Fruit fly (Drosophila melanogaster) whole organism, pupa: Measurements from ENCODE around the gene CG9356.

ENCODE experiments used
- CG10348 ChIP-seq: fragments of 200-800 bp; sonication (Bioruptor generic); IDR thresholded peaks from 2 replicates; pipeline ENCODE4 v1.3.6; 2022; ENCODE audit warnings: missing biosample characterization, missing genetic modification characterization
- CG12605 ChIP-seq: fragments of 200-800 bp; sonication (Bioruptor generic); IDR thresholded peaks from 2 replicates; pipeline ENCODE4 v1.3.6; 2022; ENCODE audit warnings: missing biosample characterization, missing genetic modification characterization
- CG14655 ChIP-seq: fragments of 200-800 bp; sonication (Bioruptor generic); optimal IDR thresholded peaks from 3 replicates; lab custom pipeline; 2017; ENCODE audit warnings: mild to moderate bottlenecking, missing biosample characterization, missing genetic modification reagents, missing genetic modification characterization
- CG15710 ChIP-seq: fragments of 200-800 bp; sonication (Bioruptor generic); optimal IDR thresholded peaks from 2 replicates; lab custom pipeline; 2018; ENCODE audit warnings: missing biosample characterization, mild to moderate bottlenecking, missing genetic modification characterization, moderate library complexity
- CG17806 ChIP-seq: fragments of 200-800 bp; sonication (Bioruptor generic); optimal IDR thresholded peaks from 2 replicates; lab custom pipeline; 2018; ENCODE audit warnings: missing biosample characterization, mild to moderate bottlenecking, missing genetic modification characterization, moderate library complexity
- CG32121 ChIP-seq: fragments of 200-800 bp; sonication (Bioruptor generic); IDR thresholded peaks from 2 replicates; pipeline ENCODE4 v1.3.6; 2022; ENCODE audit warnings: missing biosample characterization, missing genetic modification characterization
- CG34367 ChIP-seq: fragments of 200-800 bp; sonication (Bioruptor generic); optimal IDR thresholded peaks from 2 replicates; lab custom pipeline; 2018; ENCODE audit warnings: missing biosample characterization, mild to moderate bottlenecking, missing genetic modification characterization
- CG4496 ChIP-seq: fragments of 200-800 bp; sonication (Bioruptor generic); IDR thresholded peaks from 3 replicates; pipeline ENCODE4 v1.3.6; 2022; ENCODE audit warnings: missing biosample characterization, missing genetic modification characterization
- CG8159 ChIP-seq: fragments of 200-800 bp; sonication (Bioruptor generic); optimal IDR thresholded peaks from 3 replicates; lab custom pipeline; 2018; ENCODE audit warnings: missing biosample characterization, mild to moderate bottlenecking, missing genetic modification characterization, moderate library complexity
- CG8301 ChIP-seq: fragments of 200-800 bp; sonication (Bioruptor generic); optimal IDR thresholded peaks from 2 replicates; lab custom pipeline; 2018; ENCODE audit warnings: missing biosample characterization, mild to moderate bottlenecking, missing genetic modification characterization
- CG9948 ChIP-seq: fragments of 200-800 bp; sonication (Bioruptor generic); optimal IDR thresholded peaks from 2 replicates; lab custom pipeline; 2018; ENCODE audit warnings: missing biosample characterization, mild to moderate bottlenecking, missing genetic modification characterization, moderate library complexity
- D1 ChIP-seq: fragments of 200-800 bp; sonication (Bioruptor generic); optimal IDR thresholded peaks from 2 replicates; lab custom pipeline; 2018; ENCODE audit warnings: missing biosample characterization, mild to moderate bottlenecking, missing genetic modification characterization, moderate library complexity
- EcR ChIP-seq: fragments of 200-800 bp; sonication (Bioruptor generic); optimal IDR thresholded peaks from 3 replicates; lab custom pipeline; 2019; ENCODE audit warnings: missing biosample characterization, missing genetic modification characterization, mild to moderate bottlenecking, moderate library complexity, missing genetic modification reagents
- Ets98B ChIP-seq: fragments of 200-800 bp; sonication (Bioruptor generic); IDR thresholded peaks from 2 replicates; pipeline ENCODE4 v1.3.6; 2022; ENCODE audit warnings: missing biosample characterization, missing genetic modification characterization
- Pif1A ChIP-seq: fragments of 200-800 bp; sonication (Bioruptor generic); optimal IDR thresholded peaks from 3 replicates; lab custom pipeline; 2016; ENCODE audit warnings: missing biosample characterization, missing genetic modification characterization
- Pif1B ChIP-seq: fragments of 200-800 bp; sonication (Bioruptor generic); optimal IDR thresholded peaks from 3 replicates; lab custom pipeline; 2016; ENCODE audit warnings: missing biosample characterization, missing genetic modification characterization
- Snoo ChIP-seq: fragments of 200-800 bp; sonication (Bioruptor generic); optimal IDR thresholded peaks from 3 replicates; lab custom pipeline; 2017; ENCODE audit warnings: missing biosample characterization, mild to moderate bottlenecking, missing genetic modification characterization, inconsistent platforms
- fd96Ca ChIP-seq: fragments of 200-800 bp; sonication (Bioruptor generic); IDR thresholded peaks from 3 replicates; pipeline ENCODE4 v1.3.6; 2022; ENCODE audit warnings: missing biosample characterization, missing genetic modification characterization
- gl ChIP-seq: fragments of 200-800 bp; sonication (Bioruptor generic); optimal IDR thresholded peaks from 2 replicates; lab custom pipeline; 2018; ENCODE audit warnings: missing biosample characterization, mild to moderate bottlenecking, missing genetic modification characterization
- rn ChIP-seq: fragments of 200-800 bp; sonication (Bioruptor generic); IDR thresholded peaks from 2 replicates; pipeline ENCODE4 v1.3.6; 2022; ENCODE audit warnings: missing biosample characterization, missing genetic modification characterization

Gene CG9356

dm6 chr3R:9365893-9366500 lies 38.1 kb downstream of the CG9356 start:
- TF ChIP-seq CG4496 (GFP tag; lab: Robert Waterston, UW) (no peak), Ets98B (no peak)

dm6 chr3R:9365121-9365520 lies 38.9 kb downstream of the CG9356 start, which contains the start of gene Srr:
TSS of gene Srr (plus strand) at chr3R:9365398.
- no peak for TF ChIP-seq Ets98B
- no peak for TF ChIP-seq CG8301 (tag; lab: Kevin White, UChicago)
- TF ChIP-seq CG8159 (tag; lab: Kevin White, UChicago): no peak
- TF ChIP-seq fd96Ca (GFP tag; lab: Robert Waterston, UW): no peak
- TF ChIP-seq CG4496 (GFP tag; lab: Robert Waterston, UW): no peak
- TF ChIP-seq rn: no peak
- TF ChIP-seq CG17806 (tag; lab: Kevin White, UChicago): no peak
- no peak for TF ChIP-seq EcR (GFP tag; lab: Kevin White, UChicago)
- TF ChIP-seq CG10348 (GFP tag; lab: Robert Waterston, UW): no peak
- no peak for TF ChIP-seq Pif1A
- no peak for TF ChIP-seq D1 (tag; lab: Kevin White, UChicago)
- TF ChIP-seq Snoo (tag; lab: Kevin White, UChicago): no peak
- no peak for TF ChIP-seq Pif1B (GFP tag; lab: Kevin White, UChicago)
- no peak for TF ChIP-seq CG15710 (tag; lab: Kevin White, UChicago)
- no peak for TF ChIP-seq CG32121 (GFP tag; lab: Robert Waterston, UW)
- no peak for TF ChIP-seq CG12605 (GFP tag; lab: Robert Waterston, UW)
- no peak for TF ChIP-seq CG9948 (tag; lab: Kevin White, UChicago)
- no peak for TF ChIP-seq gl
- no peak for TF ChIP-seq CG34367 (tag; lab: Kevin White, UChicago)

- TF ChIP-seq CG10348 (GFP tag; lab: Robert Waterston, UW) (no peak), Ets98B (no peak), CG9948 (tag; lab: Kevin White, UChicago) (no peak), CG17806 (tag; lab: Kevin White, UChicago) (no peak), EcR (GFP tag; lab: Kevin White, UChicago) (no peak), CG34367 (tag; lab: Kevin White, UChicago) (no peak), CG14655 (GFP tag; lab: Kevin White, UChicago) (no peak), CG8301 (tag; lab: Kevin White, UChicago) (no peak), fd96Ca (GFP tag; lab: Robert Waterston, UW) (no peak), Pif1B (GFP tag; lab: Kevin White, UChicago) (no peak), CG8159 (tag; lab: Kevin White, UChicago) (no peak), D1 (tag; lab: Kevin White, UChicago) (no peak), Snoo (tag; lab: Kevin White, UChicago) (no peak), rn (no peak), gl (no peak), CG15710 (tag; lab: Kevin White, UChicago) (no peak)
Measured at dm6 chr3R:9363066-9363719, 40.9 kb downstream of the CG9356 start, which contains the start of gene CG18473. TSS of gene CG18473 (plus strand) at chr3R:9363305.

dm6 chr3R:9359393-9359792 lies 44.7 kb downstream of the CG9356 start:
- TF ChIP-seq EcR (GFP tag; lab: Kevin White, UChicago) (no peak), Ets98B (no peak; the same call in 1 of the 2 replicates), fd96Ca (GFP tag; lab: Robert Waterston, UW) (no peak), gl (no peak), CG15710 (tag; lab: Kevin White, UChicago) (no peak), Pif1A (no peak), CG32121 (GFP tag; lab: Robert Waterston, UW) (no peak), CG12605 (GFP tag; lab: Robert Waterston, UW) (no peak), Snoo (tag; lab: Kevin White, UChicago) (no peak), CG9948 (tag; lab: Kevin White, UChicago) (no peak)

- TF ChIP-seq Pif1B (GFP tag; lab: Kevin White, UChicago) (no peak), CG9948 (tag; lab: Kevin White, UChicago) (no peak)
Measured at dm6 chr3R:9355195-9355594, 48.9 kb downstream of the CG9356 start, which contains the start of gene CG43675. TSS of gene CG43675 (plus strand) at chr3R:9355495.

- peak; percentile 75 for TF ChIP-seq Pif1B (GFP tag; lab: Kevin White, UChicago)
- TF ChIP-seq rn: no peak
- no peak for TF ChIP-seq CG10348 (GFP tag; lab: Robert Waterston, UW)
- TF ChIP-seq gl: no peak
- no peak for TF ChIP-seq CG12605 (GFP tag; lab: Robert Waterston, UW)
- TF ChIP-seq EcR (GFP tag; lab: Kevin White, UChicago): no peak
- TF ChIP-seq CG34367 (tag; lab: Kevin White, UChicago): peak; percentile 79
- no peak for TF ChIP-seq Ets98B
- peak; percentile 83 for TF ChIP-seq Pif1A
- peak; percentile 84 for TF ChIP-seq Snoo (tag; lab: Kevin White, UChicago)
- TF ChIP-seq CG8301 (tag; lab: Kevin White, UChicago): peak; percentile 93
- TF ChIP-seq D1 (tag; lab: Kevin White, UChicago): peak; percentile 89
- peak; percentile 94 for TF ChIP-seq CG14655 (GFP tag; lab: Kevin White, UChicago)
- TF ChIP-seq fd96Ca (GFP tag; lab: Robert Waterston, UW): no peak
- peak; percentile 93 for TF ChIP-seq CG8159 (tag; lab: Kevin White, UChicago)
- TF ChIP-seq CG32121 (GFP tag; lab: Robert Waterston, UW): no peak
- TF ChIP-seq CG17806 (tag; lab: Kevin White, UChicago): peak; percentile 85
- peak; percentile 90 for TF ChIP-seq CG9948 (tag; lab: Kevin White, UChicago)
- TF ChIP-seq CG15710 (tag; lab: Kevin White, UChicago): peak; percentile 82
Measured at dm6 chr3R:9353276-9353652, 50.8 kb downstream of the CG9356 start.
